Worm (Caenorhabditis elegans) whole organism, early embryonic: ENCODE results near the gene C30F2.5.
"Not testable (repeated sequence)": the region's sequence is repeated elsewhere in the genome, so short reads cannot be mapped to it uniquely, and the experiment has no call there.

ENCODE experiments used
- B0310.2 ChIP-seq: sonication (generic microtip); optimal IDR thresholded peaks from 2 replicates; lab custom pipeline; 2016; ENCODE audit warnings: mild to moderate bottlenecking, missing genetic modification characterization, missing compliant biosample characterization
- F13C5.2 ChIP-seq: sonication (generic microtip); optimal IDR thresholded peaks from 2 replicates; lab custom pipeline; 2017; ENCODE audit warnings: mild to moderate bottlenecking, missing genetic modification characterization, inconsistent platforms, missing compliant biosample characterization
- aly-1 ChIP-seq: sonication (generic microtip); optimal IDR thresholded peaks from 2 replicates; lab custom pipeline; 2016; ENCODE audit warnings: missing genetic modification characterization, missing compliant biosample characterization
- ama-1 ChIP-seq: fragments of 150-350 bp; optimal IDR thresholded peaks from 2 replicates; lab custom pipeline; 2014
- ceh-13 ChIP-seq: fragments of 200-800 bp; sonication (Bioruptor generic); optimal IDR thresholded peaks from 2 replicates; lab custom pipeline; 2018; ENCODE audit warnings: mild to moderate bottlenecking, missing genetic modification characterization, missing compliant biosample characterization
- ceh-36 ChIP-seq: sonication (generic microtip); optimal IDR thresholded peaks from 2 replicates; lab custom pipeline; 2016; ENCODE audit warnings: missing genetic modification characterization, inconsistent platforms, missing compliant biosample characterization
- ets-7 ChIP-seq: sonication (generic microtip); optimal IDR thresholded peaks from 2 replicates; lab custom pipeline; 2016; ENCODE audit warnings: missing genotype, missing genetic modification characterization, missing compliant biosample characterization
- flt-1 ChIP-seq: fragments of 200-800 bp; sonication (Bioruptor generic); IDR thresholded peaks from 2 replicates; pipeline ENCODE4 v1.3.6; 2022; ENCODE audit warnings: missing genetic modification characterization, missing compliant biosample characterization
- hmbx-1 ChIP-seq: sonication (generic microtip); optimal IDR thresholded peaks from 2 replicates; lab custom pipeline; 2016; ENCODE audit warnings: mild to moderate bottlenecking, missing genetic modification characterization, missing compliant biosample characterization
- hmg-4 ChIP-seq: fragments of 200-800 bp; sonication (Bioruptor generic); optimal IDR thresholded peaks from 2 replicates; lab custom pipeline; 2018; ENCODE audit warnings: mild to moderate bottlenecking, missing genetic modification characterization, missing compliant biosample characterization
- hnd-1 ChIP-seq: sonication (generic microtip); optimal IDR thresholded peaks from 2 replicates; lab custom pipeline; 2016; ENCODE audit warnings: missing genetic modification characterization, missing compliant biosample characterization
- pes-1 ChIP-seq: fragments of 200-800 bp; sonication (Bioruptor generic); IDR thresholded peaks from 2 replicates; pipeline ENCODE4 v1.3.6; 2022; ENCODE audit warnings: missing genetic modification reagents, missing genetic modification characterization, missing compliant biosample characterization
- scrt-1 ChIP-seq: fragments of 200-800 bp; sonication (Bioruptor generic); IDR thresholded peaks from 2 replicates; pipeline ENCODE4 v1.3.6; 2022; ENCODE audit warnings: missing genetic modification characterization, missing compliant biosample characterization
- sea-1 ChIP-seq: fragments of 200-800 bp; sonication (Bioruptor generic); conservative IDR thresholded peaks from 2 replicates; pipeline ENCODE4 v1.3.6; 2022; ENCODE audit warnings: missing genetic modification characterization, missing compliant biosample characterization
- tbx-11 ChIP-seq: fragments of 200-800 bp; sonication (Bioruptor generic); IDR thresholded peaks from 2 replicates; pipeline ENCODE4 v1.3.6; 2022; ENCODE audit warnings: missing genetic modification characterization, missing compliant biosample characterization
- tbx-37 ChIP-seq: fragments of 200-800 bp; sonication (Bioruptor generic); conservative IDR thresholded peaks from 2 replicates; pipeline ENCODE4 v1.3.6; 2022; ENCODE audit warnings: missing genetic modification reagents, missing genetic modification characterization, missing compliant biosample characterization
- tra-4 ChIP-seq: sonication (generic microtip); optimal IDR thresholded peaks from 2 replicates; lab custom pipeline; 2017; ENCODE audit warnings: missing genetic modification characterization, missing compliant biosample characterization

C30F2.5 gene

DNA sequence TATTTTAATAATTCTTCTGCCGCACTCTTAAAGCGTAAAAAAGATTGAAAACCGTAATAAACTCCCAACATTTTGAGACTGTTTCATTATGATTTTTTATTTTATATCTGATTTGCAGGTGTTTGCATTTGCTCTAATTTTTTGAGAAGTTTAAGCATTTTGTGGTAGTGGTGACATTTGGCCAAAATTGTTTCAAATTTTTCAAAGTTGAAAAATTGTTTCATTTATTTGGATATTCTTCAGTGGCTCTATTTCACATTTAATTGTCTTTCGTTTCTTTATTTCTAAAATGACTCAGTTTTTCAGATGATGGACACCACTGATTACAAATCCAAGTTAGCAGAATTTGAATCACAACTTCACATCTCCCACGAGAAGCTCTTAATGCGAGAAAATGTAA, at the start of gene C30F2.5:
Gene C30F2.5, plus strand, starts transcription at position 301 of the 400 bp plus-strand sequence.
- TF ChIP-seq ceh-13 (GFP tag; lab: Kevin White, UChicago): no peak
- TF ChIP-seq ama-1 (lab: Kevin White, UChicago): no peak
- TF ChIP-seq flt-1 (GFP tag; lab: Robert Waterston, UW): no peak
- no peak for TF ChIP-seq tbx-37 (GFP tag; lab: Robert Waterston, UW)
- no peak for TF ChIP-seq hmbx-1 (tag; lab: Kevin White, UChicago)
- no peak for TF ChIP-seq scrt-1
- no peak for TF ChIP-seq sea-1 (GFP tag; lab: Robert Waterston, UW)
- no peak for TF ChIP-seq F13C5.2 (tag; lab: Kevin White, UChicago)
- no peak for TF ChIP-seq pes-1 (GFP tag; lab: Robert Waterston, UW)
- TF ChIP-seq ceh-36 (tag; lab: Kevin White, UChicago): no peak
- TF ChIP-seq tbx-11 (GFP tag; lab: Robert Waterston, UW): no peak
- TF ChIP-seq ets-7 (tag; lab: Kevin White, UChicago): no peak
- no peak for TF ChIP-seq B0310.2 (tag; lab: Kevin White, UChicago)

DNA sequence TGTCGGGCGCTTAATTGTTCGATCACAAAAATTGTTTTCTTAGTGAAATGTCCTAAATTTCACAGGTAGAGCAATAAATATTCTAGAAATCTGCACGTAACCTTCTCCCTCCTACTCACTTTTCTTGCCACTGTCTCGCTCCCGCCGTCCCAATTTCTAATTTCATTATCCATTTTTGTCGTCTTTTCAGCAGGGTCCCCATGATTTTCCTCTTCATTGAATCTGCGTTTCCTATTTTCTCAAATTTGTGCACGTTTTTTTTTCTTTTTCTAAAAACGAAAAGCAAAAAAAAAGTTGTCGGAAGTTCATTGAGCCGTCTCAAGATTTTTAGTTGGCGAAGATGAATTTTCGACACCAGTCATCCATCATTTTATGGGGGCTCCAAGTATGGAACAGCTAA, 48.1 kb upstream of the C30F2.5 start:
- no peak for TF ChIP-seq scrt-1
- TF ChIP-seq hnd-1 (tag; lab: Kevin White, UChicago): no peak
- no peak for TF ChIP-seq sea-1 (GFP tag; lab: Robert Waterston, UW)
- no peak for TF ChIP-seq tbx-37 (GFP tag; lab: Robert Waterston, UW)
- TF ChIP-seq hmbx-1 (tag; lab: Kevin White, UChicago): no peak
- TF ChIP-seq F13C5.2 (tag; lab: Kevin White, UChicago): no peak

DNA sequence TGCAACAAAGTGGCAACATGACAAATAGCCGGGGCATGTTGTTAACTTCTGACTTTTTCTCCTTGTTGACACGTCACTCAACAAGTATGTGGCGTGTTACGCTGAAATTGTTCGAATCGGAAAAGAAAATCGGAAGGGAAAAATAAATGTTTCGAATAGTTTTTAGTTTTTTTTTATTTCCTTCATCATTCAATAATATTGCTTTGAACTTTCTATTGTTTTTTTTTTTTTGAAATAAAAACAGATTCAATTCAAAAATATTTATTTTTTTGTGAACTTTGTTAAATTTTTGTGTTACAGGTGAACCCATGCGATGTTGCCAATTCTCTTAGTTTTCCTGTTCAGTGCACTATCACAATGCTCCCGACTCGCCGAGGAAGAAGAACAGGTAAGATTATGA, 44.9 kb upstream of the C30F2.5 start, which contains the start of gene cpd-2:
Gene cpd-2, plus strand, starts transcription at position 301 of the 400 bp plus-strand sequence.
- TF ChIP-seq hmg-4 (GFP tag; lab: Kevin White, UChicago) (no peak), tra-4 (tag; lab: Kevin White, UChicago) (no peak), tbx-37 (GFP tag; lab: Robert Waterston, UW) (no peak), aly-1 (tag; lab: Kevin White, UChicago) (no peak), pes-1 (GFP tag; lab: Robert Waterston, UW) (no peak), B0310.2 (tag; lab: Kevin White, UChicago) (no peak), scrt-1 (no peak), ceh-13 (GFP tag; lab: Kevin White, UChicago) (no peak), flt-1 (GFP tag; lab: Robert Waterston, UW) (no peak), ama-1 (lab: Kevin White, UChicago) (no peak), F13C5.2 (tag; lab: Kevin White, UChicago) (no peak), ceh-36 (tag; lab: Kevin White, UChicago) (no peak), hnd-1 (tag; lab: Kevin White, UChicago) (no peak), ets-7 (tag; lab: Kevin White, UChicago) (no peak), tbx-11 (GFP tag; lab: Robert Waterston, UW) (no peak), hmbx-1 (tag; lab: Kevin White, UChicago) (no peak), sea-1 (GFP tag; lab: Robert Waterston, UW) (no peak)

DNA sequence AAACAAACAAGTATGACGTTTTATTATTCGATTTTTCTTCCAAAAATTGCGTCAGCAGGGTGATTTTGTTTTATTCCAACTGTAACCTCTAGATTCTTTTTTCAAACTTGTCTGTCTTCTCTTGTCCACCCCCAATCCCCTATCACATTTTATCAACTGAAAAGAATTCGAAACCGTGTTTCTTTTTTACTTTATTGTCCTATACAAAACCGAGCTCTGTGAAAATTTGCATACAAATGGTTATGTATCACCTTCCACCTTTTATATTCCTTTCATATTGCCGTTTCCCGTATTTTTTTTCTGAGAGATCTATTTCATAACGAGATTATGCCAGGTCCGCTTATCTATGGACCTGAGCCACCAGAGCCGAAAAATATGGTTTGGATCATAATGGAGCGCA, 39.2 kb upstream of the C30F2.5 start, which contains the start of gene T27A8.7:
Gene T27A8.7, plus strand, starts transcription at position 301 of the 400 bp plus-strand sequence.
- TF ChIP-seq scrt-1 (no peak), tra-4 (tag; lab: Kevin White, UChicago) (no peak), ama-1 (lab: Kevin White, UChicago) (no peak), tbx-37 (GFP tag; lab: Robert Waterston, UW) (no peak), sea-1 (GFP tag; lab: Robert Waterston, UW) (no peak), B0310.2 (tag; lab: Kevin White, UChicago) (no peak), F13C5.2 (tag; lab: Kevin White, UChicago) (no peak), hmg-4 (GFP tag; lab: Kevin White, UChicago) (no peak), aly-1 (tag; lab: Kevin White, UChicago) (no peak), ceh-36 (tag; lab: Kevin White, UChicago) (no peak), tbx-11 (GFP tag; lab: Robert Waterston, UW) (no peak), ceh-13 (GFP tag; lab: Kevin White, UChicago) (no peak), hmbx-1 (tag; lab: Kevin White, UChicago) (no peak), flt-1 (GFP tag; lab: Robert Waterston, UW) (no peak), ets-7 (tag; lab: Kevin White, UChicago) (no peak)

DNA sequence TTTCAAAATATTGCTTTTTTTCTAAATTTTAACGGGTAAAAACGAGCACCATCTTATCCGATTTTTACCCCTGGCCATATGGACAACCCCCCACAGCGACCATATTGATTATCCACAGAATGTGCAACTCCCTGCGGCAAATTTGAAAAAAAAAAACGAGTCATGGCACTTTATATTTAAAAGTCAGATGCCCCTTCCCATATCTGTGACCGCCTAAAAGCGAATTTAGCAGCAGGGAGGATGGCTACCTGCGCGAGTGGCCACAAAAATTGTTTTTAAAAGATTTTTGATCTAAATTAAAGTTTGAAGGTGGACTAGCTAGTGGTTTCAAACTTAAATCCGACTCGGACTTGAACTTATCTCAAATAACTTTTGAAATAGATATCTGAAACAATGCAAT, 38.1 kb upstream of the C30F2.5 start:
- TF ChIP-seq ama-1 (lab: Kevin White, UChicago): no peak
- no peak for TF ChIP-seq tra-4 (tag; lab: Kevin White, UChicago)
- peak; percentile 50 for TF ChIP-seq hmg-4 (GFP tag; lab: Kevin White, UChicago)
- TF ChIP-seq F13C5.2 (tag; lab: Kevin White, UChicago): peak; percentile 85
- TF ChIP-seq sea-1 (GFP tag; lab: Robert Waterston, UW): peak; percentile 53; the same call in 1 of the 2 replicates
- no peak for TF ChIP-seq scrt-1
- peak; percentile 47; the same call in 1 of the 2 replicates for TF ChIP-seq pes-1 (GFP tag; lab: Robert Waterston, UW)
- TF ChIP-seq tbx-11 (GFP tag; lab: Robert Waterston, UW): 0 out of 2 replicates have a peak, but pooled peaks have one; percentile 14

DNA sequence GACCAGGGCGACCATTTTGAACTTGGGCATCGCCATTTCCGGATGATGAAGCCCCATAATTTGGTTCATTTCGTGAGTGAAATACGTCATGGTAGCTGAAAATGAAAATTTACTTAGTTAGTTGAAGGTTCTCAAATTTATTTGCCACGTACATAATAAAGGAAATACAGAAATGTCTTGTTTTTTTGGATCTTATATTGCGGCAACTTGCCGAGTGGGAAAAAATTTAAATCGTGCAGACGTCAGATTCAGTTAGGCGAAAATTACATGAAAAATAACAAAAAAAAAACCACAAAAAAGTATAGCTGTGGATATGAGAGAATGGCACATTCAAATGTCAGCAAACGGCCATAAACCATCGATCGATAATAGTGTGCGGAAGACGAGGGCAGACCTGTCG, 35.6 kb upstream of the C30F2.5 start, which contains the start of gene T27A8.2:
Gene T27A8.2, minus strand, starts transcription at position 101 of the 400 bp plus-strand sequence.
- TF ChIP-seq B0310.2 (tag; lab: Kevin White, UChicago) (no peak), F13C5.2 (tag; lab: Kevin White, UChicago) (no peak), ets-7 (tag; lab: Kevin White, UChicago) (no peak)

DNA sequence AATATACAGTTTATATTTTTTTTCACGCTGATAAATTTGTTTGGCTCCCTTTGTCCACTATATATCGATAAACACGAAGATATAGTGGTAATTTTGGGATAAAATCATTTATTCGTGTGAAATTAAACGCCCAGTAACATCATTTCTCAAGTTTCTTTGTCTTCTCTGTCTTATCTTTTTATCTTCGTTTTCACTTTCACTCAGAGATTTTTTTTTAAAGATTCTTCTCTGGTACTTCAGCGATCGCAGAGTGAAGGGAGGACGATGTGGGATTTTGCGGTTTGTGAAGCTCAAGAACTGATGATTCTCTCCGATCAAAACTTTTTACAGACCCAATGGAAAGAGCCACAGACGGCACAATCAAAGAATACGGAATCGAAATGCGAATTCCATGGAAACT, 32.1 kb upstream of the C30F2.5 start, which contains the start of gene T27A8.3:
Gene T27A8.3, plus strand, starts transcription at position 301 of the 400 bp plus-strand sequence.
- TF ChIP-seq aly-1 (tag; lab: Kevin White, UChicago); sea-1 (GFP tag; lab: Robert Waterston, UW); flt-1 (GFP tag; lab: Robert Waterston, UW): not testable (repeated sequence)
